Fruit fly (Drosophila melanogaster) whole organism, embryonic: ENCODE results near the gene CG4467.
A peak's percentile ranks its signal among the peaks of the same experiment; 100 is the strongest.

ENCODE experiments used
- Atf-2 ChIP-seq: fragments of 200-800 bp; sonication (Bioruptor generic); optimal IDR thresholded peaks from 2 replicates; lab custom pipeline; 2016; ENCODE audit warnings: missing biosample characterization, missing genetic modification characterization
- BtbVII ChIP-seq: fragments of 200-800 bp; sonication (Bioruptor generic); optimal IDR thresholded peaks from 3 replicates; lab custom pipeline; 2017; ENCODE audit warnings: missing biosample characterization, mild to moderate bottlenecking, missing genetic modification characterization
- CG11696 ChIP-seq: fragments of 200-800 bp; sonication (Bioruptor generic); IDR thresholded peaks from 2 replicates; pipeline ENCODE4 v1.3.6; 2022; ENCODE audit warnings: missing biosample characterization, missing genetic modification characterization
- CG12769 ChIP-seq: fragments of 200-800 bp; sonication (Bioruptor generic); optimal IDR thresholded peaks from 2 replicates; lab custom pipeline; 2019; ENCODE audit warnings: missing biosample characterization, mild to moderate bottlenecking, missing genetic modification characterization, moderate library complexity
- CG13624 ChIP-seq: fragments of 200-800 bp; sonication (Bioruptor generic); optimal IDR thresholded peaks from 2 replicates; lab custom pipeline; 2016; ENCODE audit warnings: missing biosample characterization, missing genetic modification characterization
- CG14710 ChIP-seq: fragments of 200-800 bp; sonication (Bioruptor generic); optimal IDR thresholded peaks from 3 replicates; lab custom pipeline; 2019; ENCODE audit warnings: missing biosample characterization, mild to moderate bottlenecking, missing genetic modification characterization, moderate library complexity
- CG16779 ChIP-seq: fragments of 200-800 bp; sonication (Bioruptor generic); IDR thresholded peaks from 2 replicates; pipeline ENCODE4 v1.3.6; 2022; ENCODE audit warnings: missing biosample characterization, missing genetic modification characterization
- CG17829 ChIP-seq: fragments of 200-800 bp; optimal IDR thresholded peaks from 2 replicates; lab custom pipeline; 2019; ENCODE audit warnings: missing biosample characterization, mild to moderate bottlenecking, missing genetic modification characterization, moderate library complexity
- CG18476 ChIP-seq: fragments of 200-800 bp; sonication (Bioruptor generic); optimal IDR thresholded peaks from 2 replicates; lab custom pipeline; 2016; ENCODE audit warnings: missing biosample characterization, mild to moderate bottlenecking, missing genetic modification characterization
- CG18619 ChIP-seq: fragments of 200-800 bp; sonication (Bioruptor generic); optimal IDR thresholded peaks from 3 replicates; lab custom pipeline; 2017; ENCODE audit warnings: missing biosample characterization, mild to moderate bottlenecking, missing genetic modification characterization
- CG2120 ChIP-seq: fragments of 200-800 bp; sonication (Bioruptor generic); optimal IDR thresholded peaks from 3 replicates; lab custom pipeline; 2016; ENCODE audit warnings: missing biosample characterization, missing genetic modification characterization
- CG31441 ChIP-seq: fragments of 200-800 bp; sonication (Bioruptor generic); IDR thresholded peaks from 2 replicates; pipeline ENCODE4 v1.3.6; 2022; ENCODE audit warnings: missing biosample characterization, missing genetic modification characterization
- CG34224 ChIP-seq: fragments of 200-800 bp; sonication (Bioruptor generic); IDR thresholded peaks from 3 replicates; pipeline ENCODE4 v1.3.6; 2022; ENCODE audit warnings: missing biosample characterization, missing genetic modification characterization; ENCODE audit not compliant: partially characterized antibody
- CG34376 ChIP-seq: fragments of 200-800 bp; sonication (Bioruptor generic); optimal IDR thresholded peaks from 2 replicates; lab custom pipeline; 2018; ENCODE audit warnings: missing biosample characterization, mild to moderate bottlenecking, missing genetic modification characterization
- CG4730 ChIP-seq: fragments of 200-800 bp; sonication (Bioruptor generic); IDR thresholded peaks from 2 replicates; pipeline ENCODE4 v1.3.6; 2022; ENCODE audit warnings: missing biosample characterization, missing genetic modification characterization
- CG4854 ChIP-seq: fragments of 200-800 bp; sonication (Bioruptor generic); optimal IDR thresholded peaks from 2 replicates; lab custom pipeline; 2016; ENCODE audit warnings: missing biosample characterization, missing genetic modification characterization, inconsistent platforms
- CG6272 ChIP-seq: fragments of 200-800 bp; sonication (Bioruptor generic); IDR thresholded peaks from 2 replicates; pipeline ENCODE4 v1.3.6; 2022; ENCODE audit warnings: missing biosample characterization, missing genetic modification characterization
- CG7556 ChIP-seq: fragments of 200-800 bp; sonication (Bioruptor generic); optimal IDR thresholded peaks from 2 replicates; lab custom pipeline; 2017; ENCODE audit warnings: missing biosample characterization, mild to moderate bottlenecking, missing genetic modification characterization
- CG7786 ChIP-seq: fragments of 200-800 bp; sonication (Bioruptor generic); optimal IDR thresholded peaks from 2 replicates; lab custom pipeline; 2016; ENCODE audit warnings: missing biosample characterization, missing genetic modification characterization
- CG7839 ChIP-seq: fragments of 200-800 bp; sonication (Bioruptor generic); optimal IDR thresholded peaks from 3 replicates; lab custom pipeline; 2018; ENCODE audit warnings: missing biosample characterization, mild to moderate bottlenecking, missing genetic modification characterization, moderate library complexity
- CG7928 ChIP-seq: fragments of 200-800 bp; sonication (Bioruptor generic); optimal IDR thresholded peaks from 2 replicates; lab custom pipeline; 2017; ENCODE audit warnings: missing biosample characterization, mild to moderate bottlenecking, missing genetic modification characterization
- CG8089 ChIP-seq: fragments of 200-800 bp; sonication (Bioruptor generic); optimal IDR thresholded peaks from 3 replicates; lab custom pipeline; 2016; ENCODE audit warnings: missing biosample characterization, missing genetic modification characterization
- CG8290 ChIP-seq, 3 experiments: fragments of 200-800 bp; sonication (Bioruptor generic); optimal IDR thresholded peaks; 2 replicates each; lab custom pipeline; 2016 to 2019; ENCODE audit warnings: missing biosample characterization in 3 of 3, missing genetic modification characterization in 3 of 3, mild to moderate bottlenecking in 2 of 3, moderate library complexity in 1 of 3
- CG8924 ChIP-seq: fragments of 200-800 bp; optimal IDR thresholded peaks from 3 replicates; lab custom pipeline; 2019; ENCODE audit warnings: missing biosample characterization, mild to moderate bottlenecking, missing genetic modification characterization, moderate library complexity
- CG9797 ChIP-seq: fragments of 200-800 bp; sonication (Bioruptor generic); optimal IDR thresholded peaks from 3 replicates; lab custom pipeline; 2018; ENCODE audit warnings: missing biosample characterization, mild to moderate bottlenecking, missing genetic modification characterization
- CG9817 ChIP-seq: fragments of 200-800 bp; sonication (Bioruptor generic); optimal IDR thresholded peaks from 2 replicates; lab custom pipeline; 2018; ENCODE audit warnings: missing biosample characterization, mild to moderate bottlenecking, missing genetic modification characterization, moderate library complexity
- CG9876 ChIP-seq: fragments of 200-800 bp; sonication (Bioruptor generic); optimal IDR thresholded peaks from 2 replicates; lab custom pipeline; 2016; ENCODE audit warnings: missing biosample characterization, missing genetic modification characterization
- Chrac-16 ChIP-seq: fragments of 200-800 bp; sonication (Bioruptor generic); optimal IDR thresholded peaks from 3 replicates; lab custom pipeline; 2016; ENCODE audit warnings: missing biosample characterization, missing genetic modification characterization
- D19A ChIP-seq: fragments of 200-800 bp; optimal IDR thresholded peaks from 3 replicates; lab custom pipeline; 2019; ENCODE audit warnings: missing biosample characterization, mild to moderate bottlenecking, missing genetic modification characterization, moderate library complexity
- Hey ChIP-seq: fragments of 200-800 bp; sonication (Bioruptor generic); optimal IDR thresholded peaks from 3 replicates; lab custom pipeline; 2018; ENCODE audit warnings: missing biosample characterization, mild to moderate bottlenecking, missing genetic modification characterization
- Hmr ChIP-seq: fragments of 200-800 bp; sonication (Bioruptor generic); optimal IDR thresholded peaks from 3 replicates; lab custom pipeline; 2017; ENCODE audit warnings: mild to moderate bottlenecking, missing biosample characterization, missing genetic modification reagents, missing genetic modification characterization
- Lhr ChIP-seq: fragments of 200-800 bp; sonication (Bioruptor generic); optimal IDR thresholded peaks from 3 replicates; lab custom pipeline; 2017; ENCODE audit warnings: mild to moderate bottlenecking, missing biosample characterization, missing genetic modification reagents, missing genetic modification characterization
- Sry-β ChIP-seq: fragments of 200-800 bp; sonication (Bioruptor generic); optimal IDR thresholded peaks from 2 replicates; lab custom pipeline; 2018; ENCODE audit warnings: missing biosample characterization, mild to moderate bottlenecking, missing genetic modification characterization, moderate library complexity
- al ChIP-seq: fragments of 200-800 bp; sonication (Bioruptor generic); IDR thresholded peaks from 2 replicates; pipeline ENCODE4 v1.3.6; 2022; ENCODE audit warnings: missing biosample characterization, missing genetic modification characterization
- br ChIP-seq: fragments of >200 bp; optimal IDR thresholded peaks from 2 replicates; lab custom pipeline; 2017
- bsh ChIP-seq, 2 experiments: fragments of 200-800 bp; sonication (Bioruptor generic); optimal IDR thresholded peaks; 2 replicates each; lab custom pipeline; 2017 to 2018; ENCODE audit warnings: mild to moderate bottlenecking in 2 of 2, missing biosample characterization in 2 of 2, missing genetic modification characterization in 2 of 2, moderate library complexity in 1 of 2
- da ChIP-seq: fragments of 200-800 bp; sonication (Bioruptor generic); optimal IDR thresholded peaks from 2 replicates; lab custom pipeline; 2016; ENCODE audit warnings: missing biosample characterization, missing genetic modification characterization
- dm ChIP-seq: fragments of 200-800 bp; sonication (Bioruptor generic); optimal IDR thresholded peaks from 3 replicates; lab custom pipeline; 2016; ENCODE audit warnings: missing biosample characterization, missing genetic modification characterization
- ewg ChIP-seq: fragments of 200-800 bp; sonication (Bioruptor generic); optimal IDR thresholded peaks from 3 replicates; lab custom pipeline; 2017; ENCODE audit warnings: mild to moderate bottlenecking, missing biosample characterization, missing genetic modification reagents, missing genetic modification characterization
- exex ChIP-seq: fragments of 200-800 bp; sonication (Bioruptor generic); optimal IDR thresholded peaks from 4 replicates; lab custom pipeline; 2018; ENCODE audit warnings: missing biosample characterization, mild to moderate bottlenecking, missing genetic modification characterization, moderate library complexity
- grau ChIP-seq: fragments of 200-800 bp; optimal IDR thresholded peaks from 3 replicates; lab custom pipeline; 2019; ENCODE audit warnings: missing biosample characterization, mild to moderate bottlenecking, missing genetic modification characterization, moderate library complexity
- maf-S ChIP-seq: fragments of 200-800 bp; sonication (Bioruptor generic); optimal IDR thresholded peaks from 2 replicates; lab custom pipeline; 2016; ENCODE audit warnings: missing biosample characterization, missing genetic modification characterization
- nmo ChIP-seq: fragments of 200-800 bp; sonication (Bioruptor generic); optimal IDR thresholded peaks from 2 replicates; lab custom pipeline; 2018; ENCODE audit warnings: missing biosample characterization, mild to moderate bottlenecking, missing genetic modification characterization, moderate library complexity
- pan ChIP-seq, 4 experiments: fragments of >200 bp in 3 of 4; fragments of 200-800 bp in 1 of 4; sonication (Bioruptor generic) in 1 of 4; optimal IDR thresholded peaks in 3 of 4; IDR thresholded peaks in 1 of 4; 2 replicates each; pipeline versions ENCODE4 v1.3.6 to Lab custom; 2017 to 2022; ENCODE audit warnings: missing biosample characterization in 2 of 4, missing genetic modification characterization in 2 of 4, mixed read lengths in 1 of 4
- psq ChIP-seq: fragments of 200-800 bp; sonication (Bioruptor generic); optimal IDR thresholded peaks from 2 replicates; lab custom pipeline; 2017; ENCODE audit warnings: missing biosample characterization, missing genetic modification characterization
- pum ChIP-seq: fragments of 200-800 bp; sonication (Bioruptor generic); optimal IDR thresholded peaks from 2 replicates; lab custom pipeline; 2016; ENCODE audit warnings: missing biosample characterization, missing genetic modification characterization
- row ChIP-seq: fragments of 200-800 bp; sonication (Bioruptor generic); IDR thresholded peaks from 3 replicates; pipeline ENCODE4 v1.3.6; 2022; ENCODE audit warnings: missing biosample characterization, missing genetic modification characterization
- shn ChIP-seq: fragments of 200-800 bp; sonication (Bioruptor generic); optimal IDR thresholded peaks from 3 replicates; lab custom pipeline; 2016; ENCODE audit warnings: missing biosample characterization, missing genetic modification characterization
- slbo ChIP-seq: fragments of 200-800 bp; sonication (Bioruptor generic); IDR thresholded peaks from 2 replicates; pipeline ENCODE4 v1.3.6; 2022; ENCODE audit warnings: missing biosample characterization, missing genetic modification characterization
- slp2 ChIP-seq: fragments of 200-800 bp; sonication (Bioruptor generic); optimal IDR thresholded peaks from 2 replicates; lab custom pipeline; 2016; ENCODE audit warnings: missing biosample characterization, missing genetic modification characterization

CG4467 gene

dm6 chr3R:23211745-23212254, 36.9 kb downstream of the CG4467 start:
- peak; percentile 59 for TF ChIP-seq D19A (tag; lab: Kevin White, UChicago)
- peak; percentile 5 for TF ChIP-seq Atf-2 (GFP tag; lab: Kevin White, UChicago)
- peak; percentile 60 for TF ChIP-seq nmo (GFP tag; lab: Kevin White, UChicago)
- TF ChIP-seq CG9797 (GFP tag; lab: Kevin White, UChicago), result no peak
- TF ChIP-seq CG9817 (tag; lab: Kevin White, UChicago), result peak; percentile 56
- TF ChIP-seq CG17829 (tag; lab: Kevin White, UChicago), result peak; percentile 44
- peak; percentile 5 for TF ChIP-seq CG34376 (GFP tag; lab: Kevin White, UChicago)
- peak; percentile 50 for TF ChIP-seq BtbVII
- peak; percentile 12 for TF ChIP-seq Hey (tag; lab: Kevin White, UChicago)
- peak; percentile 74 for TF ChIP-seq Hmr
- TF ChIP-seq pum, result peak; percentile 49
- peak; percentile 38 for TF ChIP-seq CG8290 (GFP tag; optimal IDR thresholded peaks at IDR 0.05; lab: Kevin White, UChicago)
- TF ChIP-seq CG8290 (tag; optimal IDR thresholded peaks at IDR 0.05; lab: Kevin White, UChicago), result no peak
- TF ChIP-seq Sry-β, result peak; percentile 7
- TF ChIP-seq slp2, result peak; percentile 24
- peak; percentile 54 for TF ChIP-seq CG12769 (tag; lab: Kevin White, UChicago)
- TF ChIP-seq CG7839 (tag; lab: Kevin White, UChicago), result peak; percentile 68
- peak; percentile 31 for TF ChIP-seq CG18476 (GFP tag; lab: Kevin White, UChicago)
- TF ChIP-seq Lhr (GFP tag; lab: Kevin White, UChicago), result no peak
- TF ChIP-seq dm, result no peak
- TF ChIP-seq slbo (GFP tag; lab: Robert Waterston, UW), result peak; percentile 32
- TF ChIP-seq CG7556 (GFP tag; lab: Kevin White, UChicago), result peak; percentile 80
- no peak for TF ChIP-seq CG6272
- no peak for TF ChIP-seq CG11696
- TF ChIP-seq CG4730, result no peak
- TF ChIP-seq CG9876 (GFP tag; lab: Kevin White, UChicago), result peak; percentile 22
- no peak for TF ChIP-seq br (lab: Kevin White, UChicago)
- no peak for TF ChIP-seq CG16779
- TF ChIP-seq CG2120 (GFP tag; lab: Kevin White, UChicago), result peak; percentile 77
- TF ChIP-seq CG14710 (tag; lab: Kevin White, UChicago), result peak; percentile 63
- TF ChIP-seq shn (GFP tag; lab: Kevin White, UChicago), result peak; percentile 11
- peak; percentile 65 for TF ChIP-seq CG8924 (tag; lab: Kevin White, UChicago)
- peak; percentile 1 for TF ChIP-seq CG7786
- TF ChIP-seq CG18619, result peak; percentile 29
- peak; percentile 96 for TF ChIP-seq grau (tag; lab: Kevin White, UChicago)
- TF ChIP-seq Chrac-16 (GFP tag; lab: Kevin White, UChicago), result peak; percentile 21
- no peak for TF ChIP-seq CG7928 (GFP tag; lab: Kevin White, UChicago)
- peak; percentile 42 for TF ChIP-seq CG13624 (GFP tag; lab: Kevin White, UChicago)
- no peak for TF ChIP-seq da (GFP tag; lab: Kevin White, UChicago)
- peak; percentile 61 for TF ChIP-seq CG31441
- peak; percentile 76 for TF ChIP-seq row (GFP tag; lab: Robert Waterston, UW)
- peak; percentile 38 for TF ChIP-seq exex
- TF ChIP-seq CG8089, result no peak
- TF ChIP-seq maf-S (GFP tag; lab: Kevin White, UChicago), result peak; percentile 43
- TF ChIP-seq CG4854 (GFP tag; lab: Kevin White, UChicago), result no peak
- no peak for TF ChIP-seq CG34224
- TF ChIP-seq bsh (GFP tag; optimal IDR thresholded peaks at IDR 0.05; lab: Kevin White, UChicago), result peak in 1 of 2 experiments; percentile 64
- 0 out of 2 replicates have a peak, but pooled peaks have one; percentile 38 for TF ChIP-seq al (GFP tag; lab: Robert Waterston, UW)
- TF ChIP-seq psq, result no peak
- peak; percentile 70 for TF ChIP-seq ewg (GFP tag; lab: Kevin White, UChicago)
- TF ChIP-seq pan (optimal IDR thresholded peaks at IDR 0.05; lab: Kevin White, UChicago), result no peak
- peak in 1 of 2 experiments; percentile 15 for TF ChIP-seq pan (GFP tag; optimal IDR thresholded peaks at IDR 0.05 in 1 of 2, IDR thresholded peaks at IDR 0.05 in 1 of 2)
